Worm (Caenorhabditis elegans): ENCODE data around the gene F10G7.9.

- no peak for TF ChIP-seq ceh-9 (tag; optimal IDR thresholded peaks at IDR 0.05)
- no peak for TF ChIP-seq nhr-11 (tag; optimal IDR thresholded peaks at IDR 0.05)
- TF ChIP-seq eyg-1 (tag; optimal IDR thresholded peaks at IDR 0.05) = no peak
- no peak for TF ChIP-seq fkh-10 (GFP tag; optimal IDR thresholded peaks at IDR 0.05)
- no peak for TF ChIP-seq tbx-2 (tag; optimal IDR thresholded peaks at IDR 0.05)
Observed at ce11 chrII:4715676-4716075, 9.4 kb upstream of the F10G7.9 start, which contains the start of gene F41C3.8.
